Worm (Caenorhabditis elegans): Measurements from ENCODE around the gene F22F7.12.

ce11 chrV:2109295-2109694, 35.0 kb downstream of the F22F7.12 start, which contains the start of gene ckb-4:
- no peak for TF ChIP-seq R02D3.7 (tag; optimal IDR thresholded peaks at IDR 0.05)
- peak; percentile 72 for TF ChIP-seq snpc-4 (tag; optimal IDR thresholded peaks at IDR 0.05)
- no peak for TF ChIP-seq zag-1 (tag; optimal IDR thresholded peaks at IDR 0.05)
- TF ChIP-seq nfya-1 (tag; optimal IDR thresholded peaks at IDR 0.05; ENCODE audit: insufficient read depth): no peak
- no peak for TF ChIP-seq nhr-28 (tag; optimal IDR thresholded peaks at IDR 0.05)
- no peak for TF ChIP-seq ceh-9 (tag; optimal IDR thresholded peaks at IDR 0.05)
- no peak for TF ChIP-seq nhr-237 (tag; optimal IDR thresholded peaks at IDR 0.05)
- peak; percentile 15 for TF ChIP-seq lin-39 (tag; optimal IDR thresholded peaks at IDR 0.05)
- TF ChIP-seq nhr-11 (tag; optimal IDR thresholded peaks at IDR 0.05): no peak
- TF ChIP-seq skn-1 (tag; optimal IDR thresholded peaks at IDR 0.05): no peak
- TF ChIP-seq elt-2 (tag; optimal IDR thresholded peaks at IDR 0.05): peak; percentile 36
- peak; percentile 60 for TF ChIP-seq lin-15B (tag; optimal IDR thresholded peaks at IDR 0.05)
- TF ChIP-seq jun-1 (tag; optimal IDR thresholded peaks at IDR 0.05): no peak
